Fruit fly (Drosophila melanogaster) whole organism, embryonic: Measurements from ENCODE around the gene CG12998.

Experiments used
- Bdp1 ChIP-seq: fragments of 200-800 bp; sonication (Bioruptor generic); optimal IDR thresholded peaks from 3 replicates; lab custom pipeline; 2016; ENCODE audit warnings: missing biosample characterization, missing genetic modification characterization
- CG10431 ChIP-seq: fragments of 200-800 bp; sonication (Bioruptor generic); optimal IDR thresholded peaks from 3 replicates; lab custom pipeline; 2018; ENCODE audit warnings: missing biosample characterization, mild to moderate bottlenecking, missing genetic modification characterization
- CG11093 ChIP-seq: fragments of 200-800 bp; sonication (Bioruptor generic); IDR thresholded peaks from 3 replicates; pipeline ENCODE4 v1.3.6; 2022; ENCODE audit warnings: missing biosample characterization, missing genetic modification characterization
- CG11696 ChIP-seq: fragments of 200-800 bp; sonication (Bioruptor generic); IDR thresholded peaks from 2 replicates; pipeline ENCODE4 v1.3.6; 2022; ENCODE audit warnings: missing biosample characterization, missing genetic modification characterization
- CG12071 ChIP-seq: fragments of 200-800 bp; sonication (Bioruptor generic); optimal IDR thresholded peaks from 3 replicates; lab custom pipeline; 2018; ENCODE audit warnings: missing biosample characterization, mild to moderate bottlenecking, missing genetic modification characterization
- CG12104 ChIP-seq: fragments of 200-800 bp; sonication (Bioruptor generic); optimal IDR thresholded peaks from 3 replicates; lab custom pipeline; 2016; ENCODE audit warnings: missing biosample characterization, missing genetic modification characterization
- CG12744 ChIP-seq: fragments of 200-800 bp; sonication (Bioruptor generic); optimal IDR thresholded peaks from 2 replicates; lab custom pipeline; 2016; ENCODE audit warnings: missing biosample characterization, missing genetic modification characterization
- CG13624 ChIP-seq: fragments of 200-800 bp; sonication (Bioruptor generic); optimal IDR thresholded peaks from 2 replicates; lab custom pipeline; 2016; ENCODE audit warnings: missing biosample characterization, missing genetic modification characterization
- CG13894 ChIP-seq: fragments of 200-800 bp; sonication (Bioruptor generic); optimal IDR thresholded peaks from 3 replicates; lab custom pipeline; 2018; ENCODE audit warnings: missing biosample characterization, mild to moderate bottlenecking, missing genetic modification characterization, moderate library complexity
- CG18476 ChIP-seq: fragments of 200-800 bp; sonication (Bioruptor generic); optimal IDR thresholded peaks from 2 replicates; lab custom pipeline; 2016; ENCODE audit warnings: missing biosample characterization, mild to moderate bottlenecking, missing genetic modification characterization
- CG2116 ChIP-seq: fragments of 200-800 bp; sonication (Bioruptor generic); optimal IDR thresholded peaks from 3 replicates; lab custom pipeline; 2018; ENCODE audit warnings: missing biosample characterization, mild to moderate bottlenecking, missing genetic modification characterization
- CG2199 ChIP-seq: fragments of 200-800 bp; sonication (Bioruptor generic); IDR thresholded peaks from 3 replicates; pipeline ENCODE4 v1.3.6; 2022; ENCODE audit warnings: missing biosample characterization, missing genetic modification characterization
- CG2712 ChIP-seq: fragments of 200-800 bp; optimal IDR thresholded peaks from 3 replicates; lab custom pipeline; 2019; ENCODE audit warnings: missing biosample characterization, mild to moderate bottlenecking, missing genetic modification characterization, moderate library complexity
- CG31224 ChIP-seq: fragments of 200-800 bp; sonication (Bioruptor generic); IDR thresholded peaks from 2 replicates; pipeline ENCODE4 v1.3.6; 2022; ENCODE audit warnings: missing biosample characterization, missing genetic modification characterization
- CG31441 ChIP-seq: fragments of 200-800 bp; sonication (Bioruptor generic); IDR thresholded peaks from 2 replicates; pipeline ENCODE4 v1.3.6; 2022; ENCODE audit warnings: missing biosample characterization, missing genetic modification characterization
- CG4282 ChIP-seq: fragments of 200-800 bp; sonication (Bioruptor generic); optimal IDR thresholded peaks from 2 replicates; lab custom pipeline; 2016; ENCODE audit warnings: missing biosample characterization, missing genetic modification characterization
- CG43689 ChIP-seq: fragments of 200-800 bp; sonication (Bioruptor generic); IDR thresholded peaks from 2 replicates; pipeline ENCODE4 v1.3.6; 2022; ENCODE audit warnings: missing biosample characterization, missing genetic modification characterization
- CG4424 ChIP-seq: fragments of 200-800 bp; sonication (Bioruptor generic); optimal IDR thresholded peaks from 3 replicates; lab custom pipeline; 2016; ENCODE audit warnings: missing biosample characterization, missing genetic modification characterization
- CG5180 ChIP-seq: fragments of 200-800 bp; sonication (Bioruptor generic); optimal IDR thresholded peaks from 3 replicates; lab custom pipeline; 2017; ENCODE audit warnings: missing biosample characterization, missing genetic modification characterization, mild to moderate bottlenecking, moderate library complexity, missing genetic modification reagents
- CG5245 ChIP-seq: fragments of 200-800 bp; sonication (Bioruptor generic); optimal IDR thresholded peaks from 3 replicates; lab custom pipeline; 2016; ENCODE audit warnings: missing biosample characterization, missing genetic modification characterization
- CG6254 ChIP-seq: fragments of 200-800 bp; sonication (Bioruptor generic); optimal IDR thresholded peaks from 3 replicates; lab custom pipeline; 2017; ENCODE audit warnings: mild to moderate bottlenecking, missing biosample characterization, missing genetic modification reagents, missing genetic modification characterization
- CG6272 ChIP-seq: fragments of 200-800 bp; sonication (Bioruptor generic); IDR thresholded peaks from 2 replicates; pipeline ENCODE4 v1.3.6; 2022; ENCODE audit warnings: missing biosample characterization, missing genetic modification characterization
- CG6654 ChIP-seq: fragments of 200-800 bp; sonication (Bioruptor generic); optimal IDR thresholded peaks from 2 replicates; lab custom pipeline; 2017; ENCODE audit warnings: missing biosample characterization, mild to moderate bottlenecking, missing genetic modification characterization
- CG6689 ChIP-seq: fragments of 200-800 bp; sonication (Bioruptor generic); IDR thresholded peaks from 2 replicates; pipeline ENCODE4 v1.3.6; 2022; ENCODE audit warnings: missing biosample characterization, missing genetic modification characterization
- CG7786 ChIP-seq: fragments of 200-800 bp; sonication (Bioruptor generic); optimal IDR thresholded peaks from 2 replicates; lab custom pipeline; 2016; ENCODE audit warnings: missing biosample characterization, missing genetic modification characterization
- CG7839 ChIP-seq: fragments of 200-800 bp; sonication (Bioruptor generic); optimal IDR thresholded peaks from 3 replicates; lab custom pipeline; 2018; ENCODE audit warnings: missing biosample characterization, mild to moderate bottlenecking, missing genetic modification characterization, moderate library complexity
- CG8281 ChIP-seq: fragments of 200-800 bp; sonication (Bioruptor generic); optimal IDR thresholded peaks from 2 replicates; lab custom pipeline; 2018; ENCODE audit warnings: missing biosample characterization, mild to moderate bottlenecking, missing genetic modification characterization, moderate library complexity
- CoRest ChIP-seq: fragments of 200-800 bp; sonication (Bioruptor generic); optimal IDR thresholded peaks from 3 replicates; lab custom pipeline; 2018; ENCODE audit warnings: missing biosample characterization, mild to moderate bottlenecking, missing genetic modification characterization, moderate library complexity
- Dek ChIP-seq: fragments of 200-800 bp; sonication (Bioruptor generic); optimal IDR thresholded peaks from 3 replicates; lab custom pipeline; 2019; ENCODE audit warnings: missing biosample characterization, mild to moderate bottlenecking, missing genetic modification characterization, moderate library complexity
- HHEX ChIP-seq: fragments of 200-800 bp; sonication (Bioruptor generic); optimal IDR thresholded peaks from 3 replicates; lab custom pipeline; 2017; ENCODE audit warnings: missing biosample characterization, mild to moderate bottlenecking, missing genetic modification characterization, missing genetic modification reagents
- HLH54F ChIP-seq: fragments of 200-800 bp; sonication (Bioruptor generic); optimal IDR thresholded peaks from 3 replicates; lab custom pipeline; 2016; ENCODE audit warnings: missing biosample characterization, missing genetic modification characterization
- Lpt ChIP-seq: fragments of >200 bp; optimal IDR thresholded peaks from 2 replicates; lab custom pipeline; 2018; ENCODE audit warnings: missing biosample characterization, missing genetic modification characterization
- NK7.1 ChIP-seq: fragments of 200-800 bp; sonication (Bioruptor generic); optimal IDR thresholded peaks from 3 replicates; lab custom pipeline; 2016; ENCODE audit warnings: missing biosample characterization, missing genetic modification characterization
- Oaz ChIP-seq: fragments of 200-800 bp; sonication (Bioruptor generic); IDR thresholded peaks from 2 replicates; pipeline ENCODE4 v1.3.6; 2022; ENCODE audit warnings: missing biosample characterization, missing genetic modification characterization
- ase ChIP-seq: fragments of 200-800 bp; sonication (Bioruptor generic); IDR thresholded peaks from 3 replicates; pipeline ENCODE4 v1.3.6; 2022; ENCODE audit warnings: missing biosample characterization, missing genetic modification characterization
- bcd ChIP-seq: fragments of 200-800 bp; sonication (Bioruptor generic); optimal IDR thresholded peaks from 2 replicates; lab custom pipeline; 2017; ENCODE audit warnings: missing biosample characterization, mild to moderate bottlenecking, missing genetic modification characterization
- chinmo ChIP-seq: fragments of 200-800 bp; sonication (Bioruptor generic); IDR thresholded peaks from 4 replicates; pipeline ENCODE4 v1.3.6; 2022; ENCODE audit warnings: missing biosample characterization, missing genetic modification characterization; ENCODE audit not compliant: partially characterized antibody
- corto ChIP-seq: fragments of 200-800 bp; sonication (Bioruptor generic); optimal IDR thresholded peaks from 2 replicates; lab custom pipeline; 2016; ENCODE audit warnings: missing biosample characterization, mild to moderate bottlenecking, missing genetic modification characterization, moderate library complexity
- grau ChIP-seq: fragments of 200-800 bp; optimal IDR thresholded peaks from 3 replicates; lab custom pipeline; 2019; ENCODE audit warnings: missing biosample characterization, mild to moderate bottlenecking, missing genetic modification characterization, moderate library complexity
- gt ChIP-seq: fragments of 200-800 bp; sonication (Bioruptor generic); IDR thresholded peaks from 2 replicates; pipeline ENCODE4 v1.3.6; 2022; ENCODE audit warnings: missing biosample characterization, missing genetic modification characterization
- ham ChIP-seq: fragments of 200-800 bp; sonication (Bioruptor generic); IDR thresholded peaks from 2 replicates; pipeline ENCODE4 v1.3.6; 2022; ENCODE audit warnings: missing biosample characterization, missing genetic modification characterization
- her ChIP-seq: fragments of 200-800 bp; sonication (Bioruptor generic); optimal IDR thresholded peaks from 2 replicates; lab custom pipeline; 2016; ENCODE audit warnings: missing biosample characterization, missing genetic modification characterization
- insv ChIP-seq, 2 experiments: fragments of 200-800 bp; sonication (Bioruptor generic); optimal IDR thresholded peaks; 3 replicates each; lab custom pipeline; 2016 to 2018; ENCODE audit warnings: missing biosample characterization in 2 of 2, missing genetic modification characterization in 2 of 2
- lola ChIP-seq, 3 experiments: fragments of >200 bp in 2 of 3; fragments of 200-800 bp in 1 of 3; sonication (Bioruptor generic) in 1 of 3; optimal IDR thresholded peaks; 2 replicates each; lab custom pipeline; 2017 to 2019; ENCODE audit warnings: missing biosample characterization in 3 of 3, missing genetic modification characterization in 3 of 3, mild to moderate bottlenecking in 1 of 3, moderate library complexity in 1 of 3
- lov ChIP-seq, 2 experiments: fragments of 200-800 bp in 1 of 2; fragments of >200 bp in 1 of 2; sonication (Bioruptor generic) in 1 of 2; IDR thresholded peaks in 1 of 2; optimal IDR thresholded peaks in 1 of 2; 2 replicates in 1 of 2; 3 replicates in 1 of 2; pipeline versions ENCODE4 v1.3.6 to Lab custom; 2017 to 2022; ENCODE audit warnings: missing biosample characterization in 1 of 2, missing genetic modification characterization in 1 of 2
- mld ChIP-seq: fragments of 200-800 bp; sonication (Bioruptor generic); IDR thresholded peaks from 3 replicates; pipeline ENCODE4 v1.3.6; 2022; ENCODE audit warnings: missing biosample characterization, missing genetic modification characterization; ENCODE audit not compliant: partially characterized antibody
- pnt ChIP-seq: fragments of 200-800 bp; sonication (Bioruptor generic); optimal IDR thresholded peaks from 3 replicates; lab custom pipeline; 2016; ENCODE audit warnings: missing biosample characterization, missing genetic modification characterization
- toy ChIP-seq: fragments of 200-800 bp; sonication (Bioruptor generic); IDR thresholded peaks from 2 replicates; pipeline ENCODE4 v1.3.6; 2022; ENCODE audit warnings: missing biosample characterization, missing genetic modification characterization
- trh ChIP-seq: fragments of 200-800 bp; sonication (Bioruptor generic); optimal IDR thresholded peaks from 2 replicates; lab custom pipeline; 2016; ENCODE audit warnings: missing biosample characterization, missing genetic modification characterization
- usp ChIP-seq: fragments of >200 bp; optimal IDR thresholded peaks from 2 replicates; lab custom pipeline; 2017; ENCODE audit warnings: missing biosample characterization, missing genetic modification characterization
- zfh2 ChIP-seq: fragments of 200-800 bp; sonication (Bioruptor generic); optimal IDR thresholded peaks from 2 replicates; lab custom pipeline; 2016; ENCODE audit warnings: missing biosample characterization, missing genetic modification characterization

Gene CG12998

dm6 chrX:17237421-17237820 is 19.0 kb downstream of the CG12998 start:
- no peak for TF ChIP-seq CG6272 (GFP tag; lab: Robert Waterston, UW)
- TF ChIP-seq lov (optimal IDR thresholded peaks at IDR 0.05; lab: Kevin White, UChicago): no peak
- no peak for TF ChIP-seq lov (GFP tag; IDR thresholded peaks at IDR 0.05; lab: Robert Waterston, UW)
- no peak for TF ChIP-seq CG13624 (GFP tag; lab: Kevin White, UChicago)
- no peak for TF ChIP-seq NK7.1 (GFP tag; lab: Kevin White, UChicago)
- no peak for TF ChIP-seq CG2116
- TF ChIP-seq gt (GFP tag; lab: Robert Waterston, UW): no peak
- TF ChIP-seq CG6654 (GFP tag; lab: Kevin White, UChicago): no peak
- TF ChIP-seq zfh2 (GFP tag; lab: Kevin White, UChicago): no peak
- no peak for TF ChIP-seq CG11696 (GFP tag; lab: Robert Waterston, UW)
- TF ChIP-seq CG12744: no peak
- TF ChIP-seq CG13894 (tag; lab: Kevin White, UChicago): no peak
- no peak for TF ChIP-seq CG10431 (GFP tag; lab: Kevin White, UChicago)
- TF ChIP-seq Lpt (GFP tag; lab: Kevin White, UChicago): no peak
- no peak for TF ChIP-seq Oaz (GFP tag; lab: Robert Waterston, UW)
- TF ChIP-seq usp (GFP tag; lab: Kevin White, UChicago): no peak
- TF ChIP-seq bcd (GFP tag; lab: Kevin White, UChicago): no peak
- TF ChIP-seq corto (GFP tag; lab: Kevin White, UChicago): no peak
- TF ChIP-seq CG2712 (tag; lab: Kevin White, UChicago): peak; percentile 36
- peak; percentile 22 for TF ChIP-seq CG4424 (GFP tag; lab: Kevin White, UChicago)
- TF ChIP-seq chinmo (GFP tag; lab: Robert Waterston, UW): no peak
- peak; percentile 51 for TF ChIP-seq CG31441
- no peak for TF ChIP-seq CG18476 (GFP tag; lab: Kevin White, UChicago)
- no peak for TF ChIP-seq Bdp1
- TF ChIP-seq CG7786 (GFP tag; lab: Kevin White, UChicago): no peak
- TF ChIP-seq CG5180 (GFP tag; lab: Kevin White, UChicago): no peak
- TF ChIP-seq her (GFP tag; lab: Kevin White, UChicago): no peak
- peak; percentile 21 for TF ChIP-seq CoRest (tag; lab: Kevin White, UChicago)
- TF ChIP-seq HLH54F (GFP tag; lab: Kevin White, UChicago): no peak
- TF ChIP-seq CG6689 (GFP tag; lab: Robert Waterston, UW): 0 out of 2 replicates have a peak, but pooled peaks have one; percentile 5
- TF ChIP-seq CG6254 (GFP tag; lab: Kevin White, UChicago): no peak
- TF ChIP-seq CG12071 (GFP tag; lab: Kevin White, UChicago): no peak
- peak; percentile 14 for TF ChIP-seq grau (tag; lab: Kevin White, UChicago)
- TF ChIP-seq CG31224 (GFP tag; lab: Robert Waterston, UW): no peak
- no peak for TF ChIP-seq Dek (tag; lab: Kevin White, UChicago)
- no peak for TF ChIP-seq ase (GFP tag; lab: Robert Waterston, UW)
- TF ChIP-seq mld (GFP tag; lab: Robert Waterston, UW): no peak
- no peak for TF ChIP-seq CG11093 (GFP tag; lab: Robert Waterston, UW)
- no peak for TF ChIP-seq HHEX (GFP tag; lab: Kevin White, UChicago)
- no peak for TF ChIP-seq toy (GFP tag; lab: Robert Waterston, UW)
- TF ChIP-seq CG8281 (tag; lab: Kevin White, UChicago): no peak
- TF ChIP-seq pnt (GFP tag; lab: Kevin White, UChicago): no peak
- TF ChIP-seq CG12104 (GFP tag; lab: Kevin White, UChicago): no peak
- no peak for TF ChIP-seq ham (GFP tag; lab: Robert Waterston, UW)
- no peak for TF ChIP-seq insv (GFP tag; optimal IDR thresholded peaks at IDR 0.05; lab: Kevin White, UChicago)
- peak in 1 of 3 experiments; percentile 26 for TF ChIP-seq lola (GFP tag; optimal IDR thresholded peaks at IDR 0.05; lab: Kevin White, UChicago)
- TF ChIP-seq CG43689 (GFP tag; lab: Robert Waterston, UW): no peak
- no peak for TF ChIP-seq trh
- no peak for TF ChIP-seq CG5245 (GFP tag; lab: Kevin White, UChicago)
- no peak for TF ChIP-seq CG4282 (GFP tag; lab: Kevin White, UChicago)
- peak; percentile 38 for TF ChIP-seq CG7839 (tag; lab: Kevin White, UChicago)
- TF ChIP-seq CG2199 (GFP tag; lab: Robert Waterston, UW): no peak
